Worm (Caenorhabditis elegans) whole organism, young adult: Measurements from ENCODE around the gene srh-293.

Experiments used
- B0035.1 ChIP-seq: sonication (generic microtip); optimal IDR thresholded peaks from 2 replicates; lab custom pipeline; 2016; ENCODE audit warnings: missing genetic modification characterization, mild to moderate bottlenecking, missing compliant biosample characterization, missing genotype, missing genetic modification reagents
- B0336.3 ChIP-seq: fragments of 200-800 bp; sonication (Bioruptor generic); IDR thresholded peaks from 2 replicates; pipeline ENCODE4 v1.3.6; 2022; ENCODE audit warnings: missing genetic modification characterization, missing compliant biosample characterization
- F10E7.11 ChIP-seq: sonication (generic microtip); optimal IDR thresholded peaks from 2 replicates; lab custom pipeline; 2017; ENCODE audit warnings: mild to moderate bottlenecking, missing genetic modification characterization, moderate library complexity, missing compliant biosample characterization
- F22D6.2 ChIP-seq: sonication (generic microtip); optimal IDR thresholded peaks from 2 replicates; lab custom pipeline; 2016; ENCODE audit warnings: mild to moderate bottlenecking, missing genetic modification characterization, missing compliant biosample characterization
- F23B12.7 ChIP-seq: sonication (generic microtip); optimal IDR thresholded peaks from 2 replicates; lab custom pipeline; 2017; ENCODE audit warnings: missing genetic modification characterization, mild to moderate bottlenecking, missing compliant biosample characterization, antibody characterized with exemption, moderate library complexity; ENCODE audit not compliant: insufficient read depth
- F33H1.4 ChIP-seq: fragments of 200-800 bp; sonication (Bioruptor generic); IDR thresholded peaks from 2 replicates; pipeline ENCODE4 v1.3.6; 2022; ENCODE audit warnings: missing genetic modification reagents, missing genetic modification characterization, missing compliant biosample characterization
- F37B4.10 ChIP-seq: fragments of 200-800 bp; sonication (Bioruptor generic); IDR thresholded peaks from 2 replicates; pipeline ENCODE4 v1.3.6; 2022; ENCODE audit warnings: missing genetic modification characterization, missing compliant biosample characterization
- F39B2.1 ChIP-seq: fragments of 200-800 bp; sonication (Bioruptor generic); IDR thresholded peaks from 2 replicates; pipeline ENCODE4 v1.3.6; 2022; ENCODE audit warnings: missing genetic modification reagents, missing genetic modification characterization, missing compliant biosample characterization
- F49E8.2 ChIP-seq: sonication (generic microtip); optimal IDR thresholded peaks from 3 replicates; lab custom pipeline; 2017; ENCODE audit warnings: missing genetic modification characterization, mild to moderate bottlenecking, missing compliant biosample characterization, antibody characterized with exemption, moderate library complexity; ENCODE audit not compliant: insufficient read depth
- K12H6.12 ChIP-seq: fragments of 200-800 bp; sonication (Bioruptor generic); optimal IDR thresholded peaks from 2 replicates; lab custom pipeline; 2018; ENCODE audit warnings: mild to moderate bottlenecking, missing genetic modification characterization, missing compliant biosample characterization
- T07F8.4 ChIP-seq: sonication (generic microtip); optimal IDR thresholded peaks from 2 replicates; lab custom pipeline; 2016; ENCODE audit warnings: mild to moderate bottlenecking, missing genetic modification characterization, moderate library complexity, missing compliant biosample characterization
- T26A5.8 ChIP-seq: sonication (generic microtip); optimal IDR thresholded peaks from 2 replicates; lab custom pipeline; 2016; ENCODE audit warnings: missing genetic modification characterization, missing compliant biosample characterization
- Y53G8AR.9 ChIP-seq: fragments of 200-800 bp; sonication (Bioruptor generic); conservative IDR thresholded peaks from 2 replicates; pipeline ENCODE4 v1.3.6; 2022; ENCODE audit warnings: missing genetic modification reagents, missing genetic modification characterization, missing compliant biosample characterization
- Y95B8A.8 ChIP-seq: fragments of 200-800 bp; sonication (Bioruptor generic); IDR thresholded peaks from 2 replicates; pipeline ENCODE4 v1.3.6; 2022; ENCODE audit warnings: missing genetic modification reagents, missing genetic modification characterization, missing compliant biosample characterization
- ZK185.1 ChIP-seq: sonication (generic microtip); optimal IDR thresholded peaks from 2 replicates; lab custom pipeline; 2016; ENCODE audit warnings: mild to moderate bottlenecking, missing genetic modification characterization, missing compliant biosample characterization; ENCODE audit not compliant: poor library complexity, severe bottlenecking
- athp-1 ChIP-seq: sonication (generic microtip); optimal IDR thresholded peaks from 2 replicates; lab custom pipeline; 2017; ENCODE audit warnings: mild to moderate bottlenecking, missing genetic modification characterization, missing compliant biosample characterization
- attf-3 ChIP-seq: fragments of 200-800 bp; sonication (Bioruptor generic); conservative IDR thresholded peaks from 2 replicates; pipeline ENCODE4 v1.3.6; 2022; ENCODE audit warnings: missing genetic modification reagents, missing genetic modification characterization, missing compliant biosample characterization
- attf-5 ChIP-seq: fragments of 200-800 bp; sonication (Bioruptor generic); optimal IDR thresholded peaks from 2 replicates; lab custom pipeline; 2018; ENCODE audit warnings: mild to moderate bottlenecking, missing genetic modification characterization, missing compliant biosample characterization
- ccch-3 ChIP-seq: fragments of 200-800 bp; sonication (Bioruptor generic); optimal IDR thresholded peaks from 2 replicates; lab custom pipeline; 2018; ENCODE audit warnings: mild to moderate bottlenecking, missing genetic modification characterization, missing compliant biosample characterization
- ceh-27 ChIP-seq: fragments of 200-800 bp; sonication (Bioruptor generic); optimal IDR thresholded peaks from 2 replicates; lab custom pipeline; 2018; ENCODE audit warnings: mild to moderate bottlenecking, missing genetic modification characterization, moderate library complexity, missing compliant biosample characterization
- dox-1 ChIP-seq: fragments of 200-800 bp; sonication (Bioruptor generic); IDR thresholded peaks from 2 replicates; pipeline ENCODE4 v1.3.6; 2022; ENCODE audit warnings: missing genetic modification reagents, missing genetic modification characterization, missing compliant biosample characterization
- dpff-1 ChIP-seq: sonication (generic microtip); optimal IDR thresholded peaks from 2 replicates; lab custom pipeline; 2017; ENCODE audit warnings: mild to moderate bottlenecking, missing genetic modification characterization, missing compliant biosample characterization
- dpl-1 ChIP-seq: fragments of 150-350 bp; optimal IDR thresholded peaks from 2 replicates; lab custom pipeline; 2014; ENCODE audit warnings: missing biosample characterization, missing genetic modification reagents, missing genetic modification characterization
- egl-18 ChIP-seq: fragments of 200-800 bp; sonication (Bioruptor generic); IDR thresholded peaks from 2 replicates; pipeline ENCODE4 v1.3.6; 2022; ENCODE audit warnings: missing genetic modification reagents, missing genetic modification characterization, missing compliant biosample characterization
- egrh-3 ChIP-seq: fragments of 200-800 bp; sonication (Bioruptor generic); IDR thresholded peaks from 2 replicates; pipeline ENCODE4 v1.3.6; 2022; ENCODE audit warnings: missing genetic modification reagents, missing genetic modification characterization, missing compliant biosample characterization
- ekl-4 ChIP-seq: fragments of 200-800 bp; sonication (Bioruptor generic); IDR thresholded peaks from 2 replicates; pipeline ENCODE4 v1.3.6; 2022; ENCODE audit warnings: missing genetic modification reagents, missing genetic modification characterization, missing compliant biosample characterization
- hmg-1.2 ChIP-seq: fragments of 200-800 bp; sonication (Bioruptor generic); IDR thresholded peaks from 2 replicates; pipeline ENCODE4 v1.3.6; 2022; ENCODE audit warnings: missing genetic modification reagents, missing genetic modification characterization, missing compliant biosample characterization
- lag-1 ChIP-seq: fragments of 200-800 bp; sonication (Bioruptor generic); IDR thresholded peaks from 2 replicates; pipeline ENCODE4 v1.3.6; 2022; ENCODE audit warnings: missing genetic modification reagents, missing genetic modification characterization, missing compliant biosample characterization
- lin-54 ChIP-seq: fragments of 200-800 bp; sonication (Bioruptor generic); optimal IDR thresholded peaks from 2 replicates; lab custom pipeline; 2018; ENCODE audit warnings: mild to moderate bottlenecking, missing genetic modification characterization, missing compliant biosample characterization
- mcd-1 ChIP-seq: fragments of 200-800 bp; sonication (Bioruptor generic); IDR thresholded peaks from 2 replicates; pipeline ENCODE4 v1.3.6; 2022; ENCODE audit warnings: missing genetic modification reagents, missing genetic modification characterization, missing compliant biosample characterization
- mel-28 ChIP-seq: sonication (generic microtip); optimal IDR thresholded peaks from 2 replicates; lab custom pipeline; 2016; ENCODE audit warnings: borderline replicate concordance, mild to moderate bottlenecking, missing genetic modification characterization, missing compliant biosample characterization
- mes-4 ChIP-seq: sonication (generic microtip); optimal IDR thresholded peaks from 2 replicates; lab custom pipeline; 2016; ENCODE audit warnings: missing genotype, missing genetic modification characterization, missing compliant biosample characterization
- mxl-1 ChIP-seq: sonication (generic microtip); optimal IDR thresholded peaks from 2 replicates; lab custom pipeline; 2016; ENCODE audit warnings: missing genetic modification characterization, missing compliant biosample characterization
- nhr-179 ChIP-seq: sonication (generic microtip); optimal IDR thresholded peaks from 2 replicates; lab custom pipeline; 2016; ENCODE audit warnings: mild to moderate bottlenecking, missing genetic modification characterization, missing compliant biosample characterization
- nhr-80 ChIP-seq: sonication (generic microtip); optimal IDR thresholded peaks from 2 replicates; lab custom pipeline; 2016; ENCODE audit warnings: missing genetic modification characterization, missing compliant biosample characterization
- nhr-90 ChIP-seq: sonication (generic microtip); optimal IDR thresholded peaks from 2 replicates; lab custom pipeline; 2016; ENCODE audit warnings: missing genotype, mild to moderate bottlenecking, missing genetic modification characterization, missing compliant biosample characterization
- pbrm-1 ChIP-seq: fragments of 200-800 bp; sonication (Bioruptor generic); IDR thresholded peaks from 2 replicates; pipeline ENCODE4 v1.3.6; 2022; ENCODE audit warnings: missing genetic modification reagents, missing genetic modification characterization, missing compliant biosample characterization
- rpc-1 ChIP-seq, 2 experiments: fragments of 150-350 bp in 1 of 2; sonication (generic microtip) in 1 of 2; optimal IDR thresholded peaks; 2 replicates each; lab custom pipeline; 2014 to 2018; ENCODE audit warnings: missing biosample characterization in 1 of 2, missing genetic modification characterization in 1 of 2, missing genetic modification reagents in 1 of 2, missing genotype in 1 of 2
- sea-2 ChIP-seq: fragments of 200-800 bp; sonication (Bioruptor generic); IDR thresholded peaks from 2 replicates; pipeline ENCODE4 v1.3.6; 2022; ENCODE audit warnings: missing genetic modification characterization, missing compliant biosample characterization
- snpc-1.3 ChIP-seq: sonication (generic microtip); optimal IDR thresholded peaks from 2 replicates; lab custom pipeline; 2017; ENCODE audit warnings: missing genetic modification characterization, mild to moderate bottlenecking, missing compliant biosample characterization, antibody characterized with exemption, moderate library complexity, missing genotype, missing genetic modification reagents; ENCODE audit not compliant: insufficient read depth
- snpc-3.4 ChIP-seq: sonication (generic microtip); optimal IDR thresholded peaks from 2 replicates; lab custom pipeline; 2017; ENCODE audit warnings: missing genetic modification characterization, mild to moderate bottlenecking, missing compliant biosample characterization, antibody characterized with exemption, moderate library complexity, missing genotype, missing genetic modification reagents
- unc-62 ChIP-seq: fragments of 150-350 bp; optimal IDR thresholded peaks from 2 replicates; lab custom pipeline; 2014; ENCODE audit warnings: missing biosample characterization, missing genetic modification reagents, missing genetic modification characterization
- xnd-1 ChIP-seq: sonication (generic microtip); optimal IDR thresholded peaks from 2 replicates; lab custom pipeline; 2016; ENCODE audit warnings: missing genotype, missing genetic modification reagents, missing genetic modification characterization, missing compliant biosample characterization
- zfh-2 ChIP-seq: fragments of 200-800 bp; sonication (Bioruptor generic); conservative IDR thresholded peaks from 2 replicates; pipeline ENCODE4 v1.3.6; 2022; ENCODE audit warnings: missing genetic modification reagents, missing genetic modification characterization, missing compliant biosample characterization
- ztf-25 ChIP-seq: fragments of 200-800 bp; sonication (Bioruptor generic); IDR thresholded peaks from 2 replicates; pipeline ENCODE4 v1.3.6; 2022; ENCODE audit warnings: missing genetic modification reagents, missing genetic modification characterization, missing compliant biosample characterization
- ztf-6 ChIP-seq: fragments of 200-800 bp; sonication (Bioruptor generic); IDR thresholded peaks from 2 replicates; pipeline ENCODE4 v1.3.6; 2022; ENCODE audit warnings: missing genetic modification reagents, missing genetic modification characterization, missing compliant biosample characterization

srh-293 gene

ce11 chrV:15829907-15830306, 36.0 kb upstream of the srh-293 start, which contains the start of gene srbc-55:
srbc-55 (minus strand) TSS chrV:15830007.
- TF ChIP-seq K12H6.12 (no peak), F37B4.10 (GFP tag; lab: Robert Waterston, UW) (no peak), snpc-3.4 (no peak), pbrm-1 (GFP tag; lab: Robert Waterston, UW) (no peak), mes-4 (tag; lab: Kevin White, UChicago) (no peak), mcd-1 (GFP tag; lab: Robert Waterston, UW) (no peak), xnd-1 (tag; lab: Kevin White, UChicago) (no peak), B0336.3 (GFP tag; lab: Robert Waterston, UW) (no peak), Y95B8A.8 (GFP tag; lab: Robert Waterston, UW) (no peak), rpc-1 (optimal IDR thresholded peaks at IDR 0.05; lab: Kevin White, UChicago) (no peak), rpc-1 (tag; optimal IDR thresholded peaks at IDR 0.05; lab: Kevin White, UChicago) (no peak), F10E7.11 (tag; lab: Kevin White, UChicago) (no peak), F49E8.2 (tag; lab: Kevin White, UChicago) (no peak), ceh-27 (GFP tag; lab: Kevin White, UChicago) (no peak), F22D6.2 (tag; lab: Kevin White, UChicago) (no peak), ekl-4 (GFP tag; lab: Robert Waterston, UW) (no peak), sea-2 (GFP tag; lab: Robert Waterston, UW) (no peak), dpff-1 (tag; lab: Kevin White, UChicago) (no peak), Y53G8AR.9 (no peak), hmg-1.2 (no peak)

- no peak for TF ChIP-seq F33H1.4 (GFP tag; lab: Robert Waterston, UW)
- TF ChIP-seq T07F8.4 (tag; lab: Kevin White, UChicago), result no peak
- no peak for TF ChIP-seq nhr-90 (tag; lab: Kevin White, UChicago)
- TF ChIP-seq F39B2.1 (GFP tag; lab: Robert Waterston, UW), result no peak
- no peak for TF ChIP-seq mel-28 (tag; lab: Kevin White, UChicago)
- no peak for TF ChIP-seq ccch-3 (GFP tag; lab: Kevin White, UChicago)
- TF ChIP-seq dpff-1 (tag; lab: Kevin White, UChicago), result no peak
- no peak for TF ChIP-seq mxl-1 (tag; lab: Kevin White, UChicago)
- no peak for TF ChIP-seq zfh-2 (GFP tag; lab: Robert Waterston, UW)
- TF ChIP-seq attf-5 (GFP tag; lab: Kevin White, UChicago), result no peak
- TF ChIP-seq dpl-1 (GFP tag; lab: Kevin White, UChicago), result no peak
- TF ChIP-seq snpc-1.3 (tag; lab: Kevin White, UChicago), result no peak
- no peak for TF ChIP-seq ztf-25
- TF ChIP-seq B0035.1, result no peak
- TF ChIP-seq lin-54, result no peak
- no peak for TF ChIP-seq nhr-179
- TF ChIP-seq, all 124 proteins: peak for 0
Observed at ce11 chrV:15831586-15831985, 34.4 kb upstream of the srh-293 start, which contains the start of gene srbc-56. srbc-56 (minus strand) TSS chrV:15831686.

ce11 chrV:15833622-15834021, 32.3 kb upstream of the srh-293 start, which contains the start of gene srbc-54:
srbc-54 (minus strand) TSS chrV:15833722.
- TF ChIP-seq nhr-80 (tag; lab: Kevin White, UChicago) (no peak), athp-1 (no peak), hmg-1.2 (no peak), F23B12.7 (tag; lab: Kevin White, UChicago) (no peak), F37B4.10 (GFP tag; lab: Robert Waterston, UW) (no peak), xnd-1 (tag; lab: Kevin White, UChicago) (no peak), snpc-3.4 (no peak), dox-1 (no peak), rpc-1 (optimal IDR thresholded peaks at IDR 0.05; lab: Kevin White, UChicago) (no peak), rpc-1 (tag; optimal IDR thresholded peaks at IDR 0.05; lab: Kevin White, UChicago) (no peak), mcd-1 (GFP tag; lab: Robert Waterston, UW) (no peak), egrh-3 (GFP tag; lab: Robert Waterston, UW) (no peak), ZK185.1 (tag; lab: Kevin White, UChicago) (no peak), attf-3 (GFP tag; lab: Robert Waterston, UW) (no peak), nhr-179 (no peak), T26A5.8 (no peak), ztf-6 (GFP tag; lab: Robert Waterston, UW) (no peak), egl-18 (no peak), lag-1 (GFP tag; lab: Robert Waterston, UW) (no peak), unc-62 (GFP tag; lab: Kevin White, UChicago) (no peak)
